Worm (Caenorhabditis elegans) whole organism, early embryonic: ENCODE data around the gene Y58A7A.5.

Experiments
- B0310.2 ChIP-seq: sonication (generic microtip); optimal IDR thresholded peaks from 2 replicates; lab custom pipeline; 2016; ENCODE audit warnings: mild to moderate bottlenecking, missing genetic modification characterization, missing compliant biosample characterization
- F13C5.2 ChIP-seq: sonication (generic microtip); optimal IDR thresholded peaks from 2 replicates; lab custom pipeline; 2017; ENCODE audit warnings: mild to moderate bottlenecking, missing genetic modification characterization, inconsistent platforms, missing compliant biosample characterization
- ama-1 ChIP-seq: fragments of 150-350 bp; optimal IDR thresholded peaks from 2 replicates; lab custom pipeline; 2014
- ceh-13 ChIP-seq: fragments of 200-800 bp; sonication (Bioruptor generic); optimal IDR thresholded peaks from 2 replicates; lab custom pipeline; 2018; ENCODE audit warnings: mild to moderate bottlenecking, missing genetic modification characterization, missing compliant biosample characterization
- ceh-36 ChIP-seq: sonication (generic microtip); optimal IDR thresholded peaks from 2 replicates; lab custom pipeline; 2016; ENCODE audit warnings: missing genetic modification characterization, inconsistent platforms, missing compliant biosample characterization
- ets-7 ChIP-seq: sonication (generic microtip); optimal IDR thresholded peaks from 2 replicates; lab custom pipeline; 2016; ENCODE audit warnings: missing genotype, missing genetic modification characterization, missing compliant biosample characterization
- flt-1 ChIP-seq: fragments of 200-800 bp; sonication (Bioruptor generic); IDR thresholded peaks from 2 replicates; pipeline ENCODE4 v1.3.6; 2022; ENCODE audit warnings: missing genetic modification characterization, missing compliant biosample characterization
- hmbx-1 ChIP-seq: sonication (generic microtip); optimal IDR thresholded peaks from 2 replicates; lab custom pipeline; 2016; ENCODE audit warnings: mild to moderate bottlenecking, missing genetic modification characterization, missing compliant biosample characterization
- hmg-4 ChIP-seq: fragments of 200-800 bp; sonication (Bioruptor generic); optimal IDR thresholded peaks from 2 replicates; lab custom pipeline; 2018; ENCODE audit warnings: mild to moderate bottlenecking, missing genetic modification characterization, missing compliant biosample characterization
- hnd-1 ChIP-seq: sonication (generic microtip); optimal IDR thresholded peaks from 2 replicates; lab custom pipeline; 2016; ENCODE audit warnings: missing genetic modification characterization, missing compliant biosample characterization
- pes-1 ChIP-seq: fragments of 200-800 bp; sonication (Bioruptor generic); IDR thresholded peaks from 2 replicates; pipeline ENCODE4 v1.3.6; 2022; ENCODE audit warnings: missing genetic modification reagents, missing genetic modification characterization, missing compliant biosample characterization
- scrt-1 ChIP-seq: fragments of 200-800 bp; sonication (Bioruptor generic); IDR thresholded peaks from 2 replicates; pipeline ENCODE4 v1.3.6; 2022; ENCODE audit warnings: missing genetic modification characterization, missing compliant biosample characterization
- sea-1 ChIP-seq: fragments of 200-800 bp; sonication (Bioruptor generic); conservative IDR thresholded peaks from 2 replicates; pipeline ENCODE4 v1.3.6; 2022; ENCODE audit warnings: missing genetic modification characterization, missing compliant biosample characterization
- tbx-11 ChIP-seq: fragments of 200-800 bp; sonication (Bioruptor generic); IDR thresholded peaks from 2 replicates; pipeline ENCODE4 v1.3.6; 2022; ENCODE audit warnings: missing genetic modification characterization, missing compliant biosample characterization
- tbx-37 ChIP-seq: fragments of 200-800 bp; sonication (Bioruptor generic); conservative IDR thresholded peaks from 2 replicates; pipeline ENCODE4 v1.3.6; 2022; ENCODE audit warnings: missing genetic modification reagents, missing genetic modification characterization, missing compliant biosample characterization
- tra-4 ChIP-seq: sonication (generic microtip); optimal IDR thresholded peaks from 2 replicates; lab custom pipeline; 2017; ENCODE audit warnings: missing genetic modification characterization, missing compliant biosample characterization

The Y58A7A.5 gene

ce11 chrV:5047230-5047629 lies 39.5 kb downstream of the Y58A7A.5 start:
- peak; percentile 88 for TF ChIP-seq scrt-1 (GFP tag; lab: Robert Waterston, UW)
- TF ChIP-seq pes-1, result peak; percentile 42; the same call in 1 of the 2 replicates
- TF ChIP-seq sea-1 (GFP tag; lab: Robert Waterston, UW), result peak; percentile 69; the same call in 1 of the 2 replicates

- TF ChIP-seq hmg-4 (GFP tag; lab: Kevin White, UChicago) (no peak), ama-1 (lab: Kevin White, UChicago) (no peak), ceh-13 (GFP tag; lab: Kevin White, UChicago) (no peak), tra-4 (no peak), pes-1 (no peak), hnd-1 (tag; lab: Kevin White, UChicago) (no peak), hmbx-1 (no peak), scrt-1 (GFP tag; lab: Robert Waterston, UW) (no peak)
These were observed 40.2 kb downstream of the Y58A7A.5 start for ce11 chrV:5046558-5046957.

ce11 chrV:5046103-5046502 lies 40.7 kb downstream of the Y58A7A.5 start, which contains the start of gene exc-14:
Gene exc-14 (minus strand): TSS chrV:5046203.
- no peak for TF ChIP-seq ets-7 (tag; lab: Kevin White, UChicago)
- TF ChIP-seq ceh-13 (GFP tag; lab: Kevin White, UChicago), result no peak
- TF ChIP-seq scrt-1 (GFP tag; lab: Robert Waterston, UW), result no peak
- no peak for TF ChIP-seq F13C5.2
- TF ChIP-seq ceh-36, result no peak
- TF ChIP-seq pes-1, result no peak

ce11 chrV:5040925-5041324 lies 45.8 kb downstream of the Y58A7A.5 start, which contains the start of gene K11D12.8:
Gene K11D12.8 (minus strand): TSS chrV:5041001.
- TF ChIP-seq pes-1, result no peak

DNA sequence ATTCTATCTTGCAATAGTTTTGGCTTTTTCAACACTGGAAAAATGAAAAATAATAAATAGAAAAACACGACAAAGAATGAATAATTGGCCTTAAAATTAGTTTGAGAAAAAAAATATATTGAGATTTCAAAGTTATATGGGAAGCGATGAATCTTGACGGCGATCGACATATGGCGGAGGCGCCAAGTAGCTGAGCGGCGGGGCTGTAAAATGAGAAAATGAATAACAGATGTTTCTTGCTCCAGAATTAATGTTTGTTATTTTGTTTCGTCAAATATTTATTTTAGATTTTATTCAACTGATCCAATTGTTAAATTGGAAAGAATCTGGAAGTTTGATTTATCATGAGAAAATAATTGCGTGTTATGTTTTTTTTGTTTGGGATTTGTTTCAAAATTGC lies 47.2 kb downstream of the Y58A7A.5 start, which contains the start of gene K11D12.11:
K11D12.11 (minus strand) TSS at position 42 of the 400 bp plus-strand sequence.
- no peak for TF ChIP-seq sea-1 (GFP tag; lab: Robert Waterston, UW)
- no peak for TF ChIP-seq pes-1
- no peak for TF ChIP-seq ceh-36
- TF ChIP-seq tbx-11 (GFP tag; lab: Robert Waterston, UW), result no peak
- TF ChIP-seq ceh-13 (GFP tag; lab: Kevin White, UChicago), result no peak
- TF ChIP-seq hmbx-1, result no peak
- TF ChIP-seq B0310.2 (tag; lab: Kevin White, UChicago), result no peak
- TF ChIP-seq tbx-37, result no peak
- no peak for TF ChIP-seq tra-4
- TF ChIP-seq ama-1 (lab: Kevin White, UChicago), result no peak
- no peak for TF ChIP-seq scrt-1 (GFP tag; lab: Robert Waterston, UW)
- no peak for TF ChIP-seq flt-1 (GFP tag; lab: Robert Waterston, UW)
- TF ChIP-seq hmg-4 (GFP tag; lab: Kevin White, UChicago), result no peak
- TF ChIP-seq hnd-1 (tag; lab: Kevin White, UChicago), result no peak
- TF ChIP-seq ets-7 (tag; lab: Kevin White, UChicago), result no peak
- TF ChIP-seq F13C5.2, result no peak

ce11 chrV:5038449-5038848 lies 48.3 kb downstream of the Y58A7A.5 start:
- TF ChIP-seq tbx-37 (no peak), sea-1 (GFP tag; lab: Robert Waterston, UW) (no peak), ceh-36 (no peak), pes-1 (no peak), B0310.2 (tag; lab: Kevin White, UChicago) (no peak), ceh-13 (GFP tag; lab: Kevin White, UChicago) (no peak), F13C5.2 (no peak)

ce11 chrV:5036364-5036763 lies 50.4 kb downstream of the Y58A7A.5 start, which contains the start of gene K11D12.7:
Gene K11D12.7 (minus strand): TSS chrV:5036464.
- TF ChIP-seq F13C5.2, result no peak
- no peak for TF ChIP-seq tbx-37
